Worm (Caenorhabditis elegans): Measurements from ENCODE around the gene fbxa-84.
"Not testable (repeated sequence)": the region's sequence is repeated elsewhere in the genome, so short reads cannot be mapped to it uniquely, and the experiment has no call there.

Gene fbxa-84

DNA sequence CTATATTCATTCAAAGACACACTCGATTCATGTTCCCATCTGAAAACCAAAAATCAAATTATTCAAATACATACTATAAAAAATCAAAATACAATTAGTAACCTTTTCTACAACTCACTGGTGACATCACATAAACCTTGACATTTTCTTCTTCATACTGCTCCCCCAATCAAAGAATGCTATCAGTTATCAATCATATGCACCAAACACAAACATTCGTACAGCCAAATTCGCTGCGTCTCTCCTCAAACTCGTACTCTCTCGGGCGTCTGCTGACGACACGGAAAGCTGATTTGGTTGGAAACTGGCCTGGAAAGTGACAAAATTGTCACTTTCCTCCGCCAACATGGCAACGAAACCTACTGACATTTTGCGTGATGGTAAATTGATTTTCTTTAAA is 10.1 kb downstream of the fbxa-84 start, which contains the start of gene plc-2:
TSS of gene plc-2 (plus strand) at position 196 of the 400 bp plus-strand sequence.
- TF ChIP-seq lin-35 (GFP tag; optimal IDR thresholded peaks at IDR 0.05), result peak in 1 of 2 experiments; percentile 33
- TF ChIP-seq skn-1 (tag; optimal IDR thresholded peaks at IDR 0.05), result no peak
- no peak for TF ChIP-seq dpl-1 (GFP tag; optimal IDR thresholded peaks at IDR 0.05)
- no peak for TF ChIP-seq efl-1 (optimal IDR thresholded peaks at IDR 0.05)
- peak in 1 of 2 experiments; percentile 16 for TF ChIP-seq efl-1 (GFP tag; optimal IDR thresholded peaks at IDR 0.05 in 1 of 2)
- peak; percentile 27 for TF ChIP-seq nhr-85 (tag)
- no peak for TF ChIP-seq C16A3.4 (tag; optimal IDR thresholded peaks at IDR 0.05)
- no peak for TF ChIP-seq elt-3 (tag; optimal IDR thresholded peaks at IDR 0.05)
- TF ChIP-seq grh-1 (GFP tag; IDR thresholded peaks at IDR 0.05), result no peak
- TF ChIP-seq nhr-84 (tag; optimal IDR thresholded peaks at IDR 0.05), result no peak
- peak; percentile 55 for TF ChIP-seq elt-2 (tag; optimal IDR thresholded peaks at IDR 0.05)
- no peak for TF ChIP-seq pax-3 (tag; optimal IDR thresholded peaks at IDR 0.05)
- no peak for TF ChIP-seq mdl-1 (tag; optimal IDR thresholded peaks at IDR 0.05)
- TF ChIP-seq swsn-7 (tag; optimal IDR thresholded peaks at IDR 0.05), result no peak

DNA sequence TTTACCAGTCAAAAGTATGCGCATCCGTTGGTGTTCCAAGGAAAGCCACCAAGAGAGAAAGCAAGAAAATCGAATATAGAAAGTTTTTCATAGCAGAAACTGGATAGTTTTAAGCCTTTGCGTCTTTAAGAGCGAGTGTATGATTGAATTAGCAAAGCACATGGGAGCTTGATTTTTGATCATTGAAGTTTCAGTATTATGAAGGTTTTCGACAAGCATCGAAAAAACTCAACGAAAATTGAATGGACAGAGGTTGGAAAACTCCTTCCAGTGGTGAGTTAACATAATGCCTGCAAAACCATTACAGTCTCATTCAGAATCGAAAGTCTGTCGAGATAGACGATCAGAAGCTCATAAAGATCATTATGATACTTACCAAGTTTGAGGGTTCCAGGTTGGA is 11.7 kb downstream of the fbxa-84 start, which contains the start of gene Y75B12B.13:
TSS of gene Y75B12B.13 (minus strand) at position 101 of the 400 bp plus-strand sequence.
- TF ChIP-seq lin-39 (tag; optimal IDR thresholded peaks at IDR 0.05) (no peak), lin-13 (GFP tag; optimal IDR thresholded peaks at IDR 0.05) (no peak), efl-1 (optimal IDR thresholded peaks at IDR 0.05) (no peak), efl-1 (GFP tag; optimal IDR thresholded peaks at IDR 0.05 in 1 of 2) (peak in 1 of 2 experiments; percentile 51), ztf-11 (tag; optimal IDR thresholded peaks at IDR 0.05) (no peak)

DNA sequence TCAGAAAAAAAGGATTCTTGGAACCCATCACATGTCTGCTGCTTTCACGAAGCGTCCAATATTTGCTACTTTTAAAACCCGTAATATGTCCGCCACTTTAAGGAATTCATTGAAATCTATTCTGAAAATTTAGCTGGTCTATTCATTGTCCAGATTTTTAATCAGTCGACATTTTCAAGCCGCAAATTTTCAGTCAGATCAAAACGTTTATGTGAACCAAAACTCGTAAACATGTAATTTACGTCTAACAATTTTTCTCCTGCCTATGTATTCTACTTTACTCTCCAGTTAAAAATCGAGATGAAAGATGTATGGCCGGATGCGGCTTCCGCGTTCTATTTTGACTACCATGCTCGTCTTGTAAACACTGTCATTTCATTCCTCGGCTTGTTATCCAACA is 15.7 kb downstream of the fbxa-84 start, which contains the start of gene srw-1:
TSS of gene srw-1 (plus strand) at position 301 of the 400 bp plus-strand sequence.
- TF ChIP-seq ceh-63 (GFP tag; optimal IDR thresholded peaks at IDR 0.05), result no peak
- no peak for TF ChIP-seq aha-1 (tag; optimal IDR thresholded peaks at IDR 0.05)
- TF ChIP-seq irx-1 (tag; optimal IDR thresholded peaks at IDR 0.05), result no peak
- no peak for TF ChIP-seq ceh-88 (GFP tag; IDR thresholded peaks at IDR 0.05)
- TF ChIP-seq mdl-1 (tag; optimal IDR thresholded peaks at IDR 0.05), result no peak
- TF ChIP-seq F16B12.6 (tag; optimal IDR thresholded peaks at IDR 0.05), result no peak
- TF ChIP-seq lin-13 (GFP tag; optimal IDR thresholded peaks at IDR 0.05), result no peak
- TF ChIP-seq mab-9 (GFP tag; IDR thresholded peaks at IDR 0.05), result no peak
- no peak for TF ChIP-seq grh-1 (GFP tag; IDR thresholded peaks at IDR 0.05)
- no peak for TF ChIP-seq efl-3 (GFP tag; optimal IDR thresholded peaks at IDR 0.05)

DNA sequence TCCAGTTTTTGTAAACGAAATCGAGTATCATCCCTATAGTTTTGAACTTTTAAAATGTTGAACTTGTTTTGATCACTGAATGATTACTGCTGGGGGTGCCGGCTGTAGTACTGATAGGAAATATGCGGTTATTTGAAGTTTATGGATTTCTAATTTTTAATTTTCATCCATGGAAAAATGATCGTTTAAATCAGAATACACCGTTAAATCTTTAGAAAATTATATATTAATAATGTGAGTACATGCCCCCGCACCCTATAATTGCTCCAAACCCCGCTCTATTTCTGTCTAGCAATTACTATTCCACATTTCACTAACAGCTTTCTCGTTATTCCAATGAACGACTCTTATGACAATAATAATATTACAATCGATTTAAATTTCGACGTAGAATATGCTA is 17.5 kb downstream of the fbxa-84 start, which contains the start of gene Y75B12B.10:
TSS of gene Y75B12B.10 (plus strand) at position 301 of the 400 bp plus-strand sequence.
- no peak for TF ChIP-seq hlh-17 (GFP tag; optimal IDR thresholded peaks at IDR 0.05; ENCODE audit: borderline replicate concordance)
- no peak for TF ChIP-seq aha-1 (tag; optimal IDR thresholded peaks at IDR 0.05)
- no peak for TF ChIP-seq mdl-1 (tag; optimal IDR thresholded peaks at IDR 0.05)
- no peak for TF ChIP-seq ztf-4 (tag; optimal IDR thresholded peaks at IDR 0.05)
- TF ChIP-seq nhr-237 (tag; optimal IDR thresholded peaks at IDR 0.05), result no peak
- TF ChIP-seq mab-9 (GFP tag; IDR thresholded peaks at IDR 0.05), result no peak
- TF ChIP-seq nhr-90 (tag; optimal IDR thresholded peaks at IDR 0.05; ENCODE audit: poor library complexity), result no peak
- no peak for TF ChIP-seq fkh-8 (tag; optimal IDR thresholded peaks at IDR 0.05)
- TF ChIP-seq nhr-85 (tag), result no peak
- TF ChIP-seq nhr-12 (tag; optimal IDR thresholded peaks at IDR 0.05), result no peak
- no peak for TF ChIP-seq xbp-1 (tag; optimal IDR thresholded peaks at IDR 0.05)
- TF ChIP-seq ceh-8 (GFP tag; optimal IDR thresholded peaks at IDR 0.05), result no peak
- no peak for TF ChIP-seq snu-23 (GFP tag; optimal IDR thresholded peaks at IDR 0.05)

DNA sequence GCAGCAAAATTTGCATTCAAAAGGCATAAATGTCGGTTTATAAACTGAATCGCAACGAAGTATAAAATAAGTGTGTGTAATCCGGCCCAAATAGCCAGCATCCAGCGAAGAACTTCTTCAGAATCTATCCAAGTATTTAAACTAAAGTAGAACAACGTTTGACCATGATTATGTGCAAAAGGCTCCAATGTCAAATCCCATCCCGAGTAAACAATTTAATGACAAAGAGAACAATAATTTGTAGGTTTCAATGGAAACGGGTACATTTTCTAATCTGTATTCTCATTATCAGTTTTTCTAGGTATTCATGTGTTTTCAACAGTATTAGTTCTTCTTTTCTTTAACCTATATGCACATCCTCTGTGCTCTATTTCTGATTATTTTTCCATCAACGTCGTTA is 25.4 kb downstream of the fbxa-84 start, which contains the start of gene C41G6.12:
TSS of gene C41G6.12 (minus strand) at position 101 of the 400 bp plus-strand sequence.
- not testable (repeated sequence) for TF ChIP-seq unc-86 (tag; optimal IDR thresholded peaks at IDR 0.05); rnt-1 (tag; optimal IDR thresholded peaks at IDR 0.05); hpl-2 (GFP tag; optimal IDR thresholded peaks at IDR 0.05)

Data from whole organism, L1 larva.